Worm (Caenorhabditis elegans): ENCODE data around the gene C16D9.3.

DNA sequence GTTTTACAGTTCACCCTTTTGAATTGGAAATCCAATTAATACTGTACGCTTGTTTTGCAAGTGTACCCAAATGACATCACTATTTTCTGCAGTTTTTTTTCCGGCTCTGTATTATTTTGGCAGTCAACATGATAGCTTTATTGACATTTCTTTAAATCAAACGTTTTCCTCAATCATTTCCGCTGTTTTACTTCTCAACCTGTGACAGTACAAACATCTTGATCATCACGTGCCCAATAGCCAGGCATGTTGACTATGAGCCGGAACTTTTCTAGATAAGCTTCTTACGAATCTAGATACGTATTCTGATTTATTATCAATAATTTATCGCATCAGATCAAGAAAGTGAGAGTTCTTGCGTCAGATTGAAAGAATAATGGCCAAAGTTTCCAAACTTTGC lies 30.1 kb upstream of the C16D9.3 start:
- no peak for TF ChIP-seq flt-1 (GFP tag; IDR thresholded peaks at IDR 0.05)
- no peak for TF ChIP-seq ref-1 (GFP tag; conservative IDR thresholded peaks at IDR 0.05)
- no peak for TF ChIP-seq cog-1 (tag; optimal IDR thresholded peaks at IDR 0.05)
- no peak for TF ChIP-seq ztf-23 (GFP tag; IDR thresholded peaks at IDR 0.05)
- TF ChIP-seq T22C8.4 (GFP tag; IDR thresholded peaks at IDR 0.05): no peak
